ENCODE assay signal across 1 worm cellular context in genomic region chrX:15617168-15617567, ce11.
TF ChIP-seq lines count a peak whose summit lies in the region.

No protein-coding gene starts in this region.

TF ChIP-seq in whole organism, L1 larva, 84 proteins besides CTCF, POLR2A, EP300 and RAD21 (continued from another document):
- no peak for TF ChIP-seq hlh-17 (GFP tag; optimal IDR thresholded peaks at IDR 0.05; lab: Kevin White, UChicago; ENCODE audit: borderline replicate concordance)
- TF ChIP-seq sptf-1 (tag; optimal IDR thresholded peaks at IDR 0.05; lab: Kevin White, UChicago), result no peak
